Fruit fly (Drosophila melanogaster): Measurements from ENCODE around the gene slou.

slou gene

DNA sequence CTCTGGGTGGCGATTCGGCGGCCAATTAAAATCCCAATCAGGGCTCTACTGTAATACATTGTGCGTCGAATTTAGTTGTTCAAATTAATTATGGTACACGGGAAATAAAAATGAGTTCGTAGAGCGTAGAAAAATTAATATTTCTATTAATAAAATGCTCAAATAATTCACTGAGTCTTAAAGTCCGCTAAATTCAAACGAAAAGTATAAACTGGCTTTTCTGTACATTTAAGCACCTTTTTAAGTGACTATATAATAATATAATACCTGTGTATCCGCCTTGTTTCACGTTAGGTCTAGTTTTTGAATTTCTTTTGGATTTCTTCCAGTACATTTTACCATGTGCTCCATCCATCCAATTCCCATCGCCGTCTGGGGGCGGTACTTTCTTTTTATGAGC lies 9.8 kb upstream of the slou start:
- TF ChIP-seq CG8478 (optimal IDR thresholded peaks at IDR 0.05) (no peak), CTCF (optimal IDR thresholded peaks at IDR 0.05) (no peak)

DNA sequence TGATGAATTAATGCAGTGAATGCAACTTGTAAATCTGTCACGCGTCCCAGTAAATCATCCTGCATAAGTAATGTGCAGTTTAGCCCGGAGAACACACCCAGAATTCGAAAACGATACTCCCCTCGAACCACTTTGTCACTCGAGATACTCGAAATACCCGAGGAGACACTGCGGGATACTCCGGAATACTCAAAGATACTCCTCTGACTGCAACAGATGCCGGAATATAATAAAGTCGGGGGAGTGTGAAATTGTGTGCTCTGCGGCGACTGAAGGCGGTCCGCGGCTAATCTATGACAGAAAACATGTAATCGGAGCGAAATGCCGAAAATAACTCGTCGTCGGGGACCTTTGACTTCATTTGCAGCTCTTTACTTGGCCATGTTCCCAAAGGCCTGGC lies 9.4 kb upstream of the slou start:
- no peak for TF ChIP-seq CTCF (optimal IDR thresholded peaks at IDR 0.05)
- TF ChIP-seq CG8478 (optimal IDR thresholded peaks at IDR 0.05) = no peak

DNA sequence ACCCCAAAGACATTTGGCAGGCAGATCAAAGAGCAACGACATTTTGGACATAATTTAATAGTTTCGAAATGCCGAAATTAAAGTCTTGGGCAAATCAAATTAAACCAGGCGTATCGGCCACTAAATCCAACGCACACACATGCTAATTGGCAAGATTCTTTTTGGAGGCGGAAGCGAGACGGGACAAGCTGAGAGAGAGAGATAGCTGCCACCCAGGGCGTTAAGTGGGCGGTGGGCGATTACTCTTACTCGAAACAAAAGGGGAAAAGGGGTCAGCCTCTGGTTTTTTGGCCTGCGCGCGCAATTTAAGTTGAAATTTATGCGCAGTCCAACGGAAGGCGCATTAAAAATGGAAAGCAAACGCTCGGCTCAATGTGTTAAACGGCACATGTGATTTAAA lies 6.3 kb upstream of the slou start:
- TF ChIP-seq CG8478 (optimal IDR thresholded peaks at IDR 0.05) (no peak), CTCF (optimal IDR thresholded peaks at IDR 0.05) (no peak)

DNA sequence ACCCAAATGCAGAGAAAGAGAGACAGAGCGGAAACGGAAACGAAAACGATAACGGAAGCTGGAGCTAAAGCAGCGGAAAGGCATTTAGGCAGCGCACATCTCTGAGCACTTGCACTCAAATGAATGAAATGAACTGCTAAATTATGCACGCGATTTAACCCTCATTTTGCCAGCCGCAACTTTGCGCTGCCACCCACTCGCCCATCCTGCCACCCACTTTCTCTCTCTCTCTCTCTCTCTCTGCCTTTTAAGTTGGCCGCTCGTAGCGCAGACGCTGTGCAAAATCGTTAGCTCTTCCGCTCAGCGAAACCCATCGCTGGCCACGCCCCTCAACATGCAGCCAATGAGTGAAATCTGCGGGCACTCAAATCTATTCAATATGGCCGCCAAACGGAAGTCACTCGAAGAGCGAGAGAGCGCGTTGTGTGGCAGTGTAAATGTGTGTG lies 4.5 kb upstream of the slou start:
- TF ChIP-seq CTCF (optimal IDR thresholded peaks at IDR 0.05) (no peak), CG8478 (optimal IDR thresholded peaks at IDR 0.05) (no peak)

DNA sequence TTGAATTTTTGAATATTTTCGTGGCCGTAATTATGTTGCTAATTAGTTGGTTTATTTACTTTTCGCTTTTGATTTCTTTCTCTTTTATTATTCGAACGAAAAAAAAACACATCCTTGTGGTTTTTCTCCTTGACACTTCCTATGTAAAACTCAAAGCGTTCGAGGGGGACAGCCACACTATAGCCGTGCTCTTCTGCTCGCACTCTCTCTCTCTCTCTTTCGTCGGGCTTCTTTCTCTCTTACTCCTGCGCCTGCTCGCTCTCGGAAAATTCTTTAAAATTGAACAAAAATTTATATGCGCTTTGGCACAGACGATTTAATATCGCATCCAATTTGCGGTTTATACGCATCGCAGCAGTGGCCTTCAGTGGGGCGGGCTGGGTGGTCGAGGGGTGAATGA lies 902 bp upstream of the slou start:
- TF ChIP-seq CTCF (optimal IDR thresholded peaks at IDR 0.05) = no peak
- no peak for TF ChIP-seq CG8478 (optimal IDR thresholded peaks at IDR 0.05)

DNA sequence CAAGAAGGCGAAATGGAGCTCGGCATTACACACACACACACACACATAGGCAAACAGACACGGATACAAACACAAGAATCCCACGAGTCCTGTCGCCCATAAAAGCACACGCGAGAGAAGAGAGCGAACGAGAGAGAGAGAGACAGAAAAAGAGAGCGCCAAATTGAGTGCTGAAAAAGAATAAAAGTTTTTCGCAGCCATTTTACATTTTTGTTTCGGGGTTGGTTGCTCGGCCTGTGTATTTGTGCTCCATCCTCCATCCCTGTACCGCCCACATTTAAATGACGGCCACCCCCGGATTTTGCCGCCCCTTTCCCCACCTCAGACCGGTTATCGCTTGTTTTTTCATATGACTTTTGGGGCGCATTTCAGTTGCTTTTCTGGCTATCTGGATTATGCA lies 5.4 kb downstream of the slou start:
- TF ChIP-seq CG8478 (optimal IDR thresholded peaks at IDR 0.05) (no peak), CTCF (optimal IDR thresholded peaks at IDR 0.05) (no peak)

DNA sequence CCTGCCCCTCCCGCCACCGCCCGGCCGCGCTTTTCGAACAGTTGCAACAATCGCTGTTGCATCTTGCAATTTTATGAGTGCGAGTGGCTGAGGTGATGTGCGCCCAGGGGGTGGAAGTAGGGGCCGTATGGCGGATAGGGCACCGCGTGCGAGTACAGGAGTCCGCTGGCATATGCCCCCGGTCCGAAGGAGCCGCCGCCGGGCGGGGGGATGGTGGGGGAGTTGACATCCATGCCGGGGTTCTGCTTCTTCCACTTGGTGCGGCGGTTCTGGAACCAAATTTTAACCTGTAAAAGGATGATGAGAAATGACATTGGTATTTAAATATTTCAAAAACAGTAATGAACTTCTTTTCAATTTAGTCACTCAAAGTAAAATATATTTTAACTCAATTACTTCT lies 8.0 kb downstream of the slou start:
- TF ChIP-seq CTCF (optimal IDR thresholded peaks at IDR 0.05) (no peak), CG8478 (optimal IDR thresholded peaks at IDR 0.05) (no peak)

DNA sequence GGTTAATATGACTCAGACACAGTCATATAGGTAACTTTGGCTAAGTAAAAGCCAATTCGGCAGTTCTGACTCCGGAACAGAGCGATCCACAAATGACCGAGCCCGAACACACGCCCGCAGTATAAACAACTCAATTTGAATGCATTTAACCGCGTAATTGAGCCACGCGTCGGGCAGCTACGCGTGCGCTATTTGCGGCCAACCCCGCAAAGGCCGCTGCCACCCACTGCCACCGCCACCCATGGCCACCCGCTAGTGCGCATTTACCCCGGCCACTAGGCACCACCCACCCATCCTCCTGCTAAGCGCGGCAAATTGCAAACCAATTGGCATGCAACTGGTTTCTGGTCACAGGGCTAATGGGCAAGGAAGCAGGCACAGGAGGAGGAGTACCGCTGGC lies 12.9 kb downstream of the slou start:
- TF ChIP-seq CG8478 (optimal IDR thresholded peaks at IDR 0.05) (no peak), CTCF (optimal IDR thresholded peaks at IDR 0.05) (no peak)

DNA sequence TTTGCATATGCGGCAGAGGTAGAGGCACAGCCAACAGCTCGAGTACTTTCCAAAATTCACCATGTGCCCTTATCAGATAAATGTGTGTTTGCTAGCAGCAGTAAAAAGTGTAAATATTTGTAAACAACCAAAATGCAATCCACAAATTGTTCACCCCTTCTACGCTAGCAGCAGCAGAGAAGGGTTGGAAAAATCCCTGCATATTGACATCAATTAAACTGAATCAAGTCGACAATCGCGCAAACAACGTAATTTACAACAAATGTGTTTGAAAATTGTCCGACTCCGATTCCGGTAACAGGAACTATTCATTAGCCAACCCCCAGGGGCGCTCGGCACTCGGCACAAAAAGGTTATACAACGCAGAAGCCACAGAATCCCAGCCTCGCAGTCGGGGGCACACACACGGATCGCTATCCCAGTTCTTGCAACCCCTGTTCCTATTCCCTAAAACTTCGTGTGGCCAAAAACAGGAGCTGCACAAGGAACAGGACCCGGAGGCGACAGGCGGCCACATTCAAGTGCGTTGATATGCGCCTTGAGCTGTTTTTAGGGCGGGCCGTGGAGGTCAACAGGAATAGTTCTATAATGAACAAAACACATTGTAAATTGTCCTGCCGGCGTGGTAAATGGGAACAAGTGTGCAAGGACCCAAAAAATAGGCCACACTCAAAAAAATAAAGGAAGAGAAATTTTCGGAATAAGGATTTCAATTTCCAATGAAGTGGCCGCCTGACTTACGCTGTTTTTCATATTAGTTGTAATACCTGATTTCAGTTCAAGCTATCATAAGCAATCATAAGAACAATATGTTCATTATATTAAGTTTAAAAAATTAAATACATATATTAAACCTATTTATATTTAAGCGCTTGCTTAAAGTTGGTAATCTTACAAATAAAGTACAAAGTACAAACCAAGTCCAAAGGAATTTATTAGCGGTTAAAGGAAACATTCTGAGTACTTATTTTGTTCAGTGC lies 22.0 kb downstream of the slou start:
- TF ChIP-seq CTCF (optimal IDR thresholded peaks at IDR 0.05) = no peak
- no peak for TF ChIP-seq CG8478 (optimal IDR thresholded peaks at IDR 0.05)

DNA sequence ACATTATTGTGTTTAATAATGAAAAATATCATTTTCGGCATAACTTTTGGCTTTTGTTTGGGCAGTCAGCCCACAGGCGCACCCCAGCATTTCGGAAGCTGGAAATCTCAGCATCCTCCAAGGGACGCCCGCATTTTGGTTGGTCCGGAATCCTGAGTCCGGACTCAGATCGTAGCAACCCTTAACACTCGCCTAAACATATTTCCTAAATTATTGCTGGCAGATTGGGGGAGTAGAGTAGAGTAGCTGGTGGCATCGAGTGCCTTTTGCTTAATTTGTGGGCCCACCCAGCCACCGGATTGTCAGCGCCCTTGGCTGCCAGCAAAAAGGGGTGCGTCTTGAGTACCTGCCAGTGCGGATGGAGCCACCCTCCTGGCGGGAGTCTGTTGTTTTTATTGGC lies 22.7 kb downstream of the slou start:
- TF ChIP-seq CG8478 (optimal IDR thresholded peaks at IDR 0.05) (no peak), CTCF (optimal IDR thresholded peaks at IDR 0.05) (no peak)

DNA sequence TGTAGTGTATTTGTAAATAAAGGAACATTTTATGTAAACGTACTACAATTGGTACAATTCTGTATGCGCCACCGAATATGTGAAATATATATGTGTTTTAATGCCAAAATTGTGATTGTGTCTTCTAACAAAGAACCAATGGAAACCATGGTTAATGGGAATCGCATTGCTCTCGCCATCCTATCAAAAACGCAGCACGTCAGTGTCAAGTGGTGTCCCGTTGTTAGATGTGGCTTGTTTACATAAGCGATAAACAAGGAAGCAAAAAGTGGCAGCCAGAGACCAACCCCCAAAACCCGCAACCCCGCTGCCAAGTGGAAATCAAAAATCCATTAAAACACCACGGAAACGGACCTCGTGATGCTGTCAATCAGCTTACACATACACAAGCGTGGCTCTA lies 28.5 kb downstream of the slou start:
- no peak for TF ChIP-seq CTCF (optimal IDR thresholded peaks at IDR 0.05)
- no peak for TF ChIP-seq CG8478 (optimal IDR thresholded peaks at IDR 0.05)

DNA sequence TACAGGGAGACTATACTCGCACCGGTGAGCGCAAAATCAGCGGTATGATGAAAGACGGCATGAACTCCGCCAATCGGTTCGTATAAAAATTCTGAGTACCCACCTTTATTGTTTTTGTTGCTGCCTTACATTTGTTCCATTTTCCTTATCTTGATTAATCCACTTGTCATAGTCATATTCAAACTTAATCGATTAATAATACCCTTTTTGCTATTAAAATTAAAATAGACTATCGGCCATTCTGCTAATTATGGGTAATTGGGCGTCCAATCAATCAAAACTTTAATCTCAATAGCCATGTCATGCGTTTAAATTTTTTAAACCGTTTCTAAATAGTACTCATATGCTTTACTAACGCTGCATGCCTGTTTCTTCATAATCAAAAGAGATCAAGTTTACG lies 32.4 kb downstream of the slou start:
- TF ChIP-seq CG8478 (optimal IDR thresholded peaks at IDR 0.05) (no peak), CTCF (optimal IDR thresholded peaks at IDR 0.05) (no peak)

DNA sequence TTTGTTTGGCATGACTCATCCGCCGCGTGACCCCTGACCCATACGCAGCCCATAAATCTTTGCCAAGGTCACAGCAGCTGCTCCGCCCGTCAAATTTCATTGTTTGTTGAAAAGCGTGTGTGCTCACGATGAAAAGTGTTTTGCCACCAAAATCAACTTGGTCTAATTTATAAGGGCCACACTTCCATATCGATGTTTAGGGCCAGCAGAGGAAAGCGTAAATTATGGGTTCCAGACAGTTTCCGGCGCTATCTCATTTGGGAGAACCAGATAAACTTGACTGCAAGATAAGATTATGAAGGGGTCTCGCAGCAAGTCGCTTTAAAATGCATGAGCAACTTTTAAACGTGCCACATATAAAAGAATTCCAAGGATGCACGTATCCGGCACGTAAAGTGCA lies 35.2 kb downstream of the slou start:
- TF ChIP-seq CTCF (optimal IDR thresholded peaks at IDR 0.05) (no peak), CG8478 (optimal IDR thresholded peaks at IDR 0.05) (no peak)

DNA sequence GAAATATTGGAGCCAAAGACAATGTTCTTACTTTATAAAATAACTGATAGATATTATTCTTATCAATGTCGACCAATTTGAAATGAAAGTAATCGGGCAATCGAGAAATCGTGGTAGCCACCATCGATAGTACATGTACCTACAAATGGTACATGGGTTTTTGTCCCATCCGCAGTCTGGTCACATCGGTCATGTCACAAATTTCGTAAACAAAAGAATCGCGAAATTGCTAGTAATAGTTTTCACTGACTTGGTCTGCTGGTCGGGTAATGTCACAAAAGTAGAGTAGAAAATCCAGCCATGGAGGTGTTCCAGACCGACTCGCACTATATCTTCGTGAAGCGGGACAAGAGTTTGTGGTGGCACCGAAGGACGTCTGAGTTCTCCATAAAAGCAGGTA lies 36.2 kb downstream of the slou start, which contains the start of gene sp3:
Gene sp3 (plus strand): TSS at position 173 of the 400 bp plus-strand sequence.
- TF ChIP-seq CG8478 (optimal IDR thresholded peaks at IDR 0.05) (no peak), CTCF (optimal IDR thresholded peaks at IDR 0.05) (peak; percentile 14 to 19)

DNA sequence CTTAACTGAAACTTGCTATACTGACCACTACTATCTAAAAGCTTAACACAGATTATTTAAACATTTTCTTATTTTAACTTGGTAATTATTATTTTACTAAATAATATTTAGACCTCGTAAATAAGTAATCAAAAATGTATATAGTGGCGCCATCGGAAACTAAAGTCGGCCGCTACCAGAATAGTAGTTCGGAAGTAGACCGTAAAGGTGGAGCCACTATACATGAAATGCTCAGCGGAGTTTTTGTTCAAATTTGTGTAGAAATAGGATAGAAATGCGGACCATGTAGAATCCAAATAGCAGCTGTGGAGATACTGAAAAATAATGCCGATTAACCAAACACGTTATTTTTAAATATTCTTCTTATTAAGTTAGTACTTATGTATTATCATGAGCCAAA lies 36.8 kb downstream of the slou start:
- TF ChIP-seq CTCF (optimal IDR thresholded peaks at IDR 0.05) = peak; percentile 88 to 97
- no peak for TF ChIP-seq CG8478 (optimal IDR thresholded peaks at IDR 0.05)

DNA sequence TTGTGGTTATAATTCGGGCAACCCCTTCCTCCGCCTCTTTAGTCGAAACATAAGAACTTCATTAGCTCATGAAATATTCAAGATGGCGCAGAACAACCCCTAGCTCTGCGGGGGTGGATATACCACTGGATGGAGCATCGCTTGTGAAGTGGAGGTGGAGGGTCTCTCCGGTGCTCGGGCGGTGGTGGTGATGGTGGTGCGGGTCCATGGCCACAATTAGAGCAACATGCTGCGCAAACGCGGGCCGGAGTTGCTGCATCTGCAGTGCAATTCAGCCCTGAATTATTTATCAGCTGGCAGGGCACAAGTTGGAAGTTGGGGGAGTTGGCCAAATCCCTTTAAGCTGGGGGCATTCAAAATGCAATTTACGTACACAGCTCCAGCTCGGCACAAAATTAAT lies 46.0 kb downstream of the slou start:
- TF ChIP-seq CG8478 (optimal IDR thresholded peaks at IDR 0.05) = no peak
- TF ChIP-seq CTCF (optimal IDR thresholded peaks at IDR 0.05) = no peak
